Worm (Caenorhabditis elegans): Measurements from ENCODE around the gene C45H4.18.

The C45H4.18 gene

ce11 chrV:2133512-2133911, 41.8 kb upstream of the C45H4.18 start (continued):
- TF ChIP-seq nhr-76 (tag; optimal IDR thresholded peaks at IDR 0.05): no peak
- peak in 1 of 2 experiments; percentile 69 for TF ChIP-seq mdl-1 (tag; optimal IDR thresholded peaks at IDR 0.05)
- no peak for TF ChIP-seq blmp-1 (tag; optimal IDR thresholded peaks at IDR 0.05)
- TF ChIP-seq lin-15B (tag; optimal IDR thresholded peaks at IDR 0.05): no peak
- peak; percentile 64 for TF ChIP-seq dsc-1 (tag; optimal IDR thresholded peaks at IDR 0.05)
- TF ChIP-seq snpc-4 (tag; optimal IDR thresholded peaks at IDR 0.05): peak; percentile 2
- no peak for TF ChIP-seq nhr-90 (tag; optimal IDR thresholded peaks at IDR 0.05; ENCODE audit: poor library complexity)
- peak; percentile 26 for TF ChIP-seq zag-1 (tag; optimal IDR thresholded peaks at IDR 0.05)
- TF ChIP-seq lir-3 (tag; optimal IDR thresholded peaks at IDR 0.05; ENCODE audit: poor library complexity): peak; percentile 22
- peak; percentile 44; the same call in 1 of the 2 replicates for TF ChIP-seq mab-9 (GFP tag; IDR thresholded peaks at IDR 0.05)
- no peak for TF ChIP-seq ces-1 (GFP tag; optimal IDR thresholded peaks at IDR 0.05)
- no peak for TF ChIP-seq fos-1 (tag; optimal IDR thresholded peaks at IDR 0.05)
- TF ChIP-seq lin-13 (GFP tag; optimal IDR thresholded peaks at IDR 0.05): peak; percentile 36
- TF ChIP-seq zip-4 (GFP tag; optimal IDR thresholded peaks at IDR 0.05): no peak
- TF ChIP-seq Y116A8C.19 (tag; optimal IDR thresholded peaks at IDR 0.05; ENCODE audit: borderline replicate concordance): no peak
- TF ChIP-seq nhr-19 (GFP tag; conservative IDR thresholded peaks at IDR 0.05): peak; percentile 73
- TF ChIP-seq nhr-47 (tag; optimal IDR thresholded peaks at IDR 0.05): peak; percentile 75
- no peak for TF ChIP-seq unc-62 (GFP tag; optimal IDR thresholded peaks at IDR 0.05)
- TF ChIP-seq sox-4 (tag; optimal IDR thresholded peaks at IDR 0.05): peak; percentile 42
- peak; percentile 33 for TF ChIP-seq isw-1 (GFP tag; IDR thresholded peaks at IDR 0.05)
- peak; percentile 70 for TF ChIP-seq egl-13 (tag; optimal IDR thresholded peaks at IDR 0.05)
- TF ChIP-seq C16A3.4 (tag; optimal IDR thresholded peaks at IDR 0.05): peak; percentile 36
- TF ChIP-seq egl-27 (tag; optimal IDR thresholded peaks at IDR 0.05): no peak

DNA sequence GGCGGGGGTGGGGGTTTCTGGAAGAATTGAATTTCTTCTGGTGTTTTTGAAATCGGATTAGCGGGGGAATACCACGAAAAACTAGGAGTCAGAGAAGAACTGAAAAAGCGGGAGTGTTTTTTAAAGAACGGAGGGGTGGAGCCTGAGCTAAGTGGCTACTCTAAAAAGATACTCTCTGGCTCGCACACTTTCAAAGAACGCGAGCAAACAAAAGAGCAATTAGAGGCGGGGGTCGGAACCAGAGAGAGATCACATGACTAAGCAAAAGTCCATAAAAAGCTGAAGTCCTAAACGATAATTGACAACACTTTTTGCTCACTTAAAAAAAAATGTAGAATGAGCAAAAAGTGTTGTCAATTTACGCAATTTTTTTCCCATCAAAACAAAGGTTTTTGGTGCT, 41.0 kb upstream of the C45H4.18 start:
- TF ChIP-seq nhr-19 (GFP tag; conservative IDR thresholded peaks at IDR 0.05): peak; percentile 26
- peak; percentile 25 for TF ChIP-seq fkh-8 (tag; optimal IDR thresholded peaks at IDR 0.05)
- TF ChIP-seq dpl-1 (GFP tag; optimal IDR thresholded peaks at IDR 0.05): peak in 1 of 3 experiments; percentile 7
- peak; percentile 30 for TF ChIP-seq nhr-47 (tag; optimal IDR thresholded peaks at IDR 0.05)
- peak; percentile 9 to 18 for TF ChIP-seq lsy-2 (tag; optimal IDR thresholded peaks at IDR 0.05)
- peak in 1 of 3 experiments; percentile 8 for TF ChIP-seq ceh-82 (tag; optimal IDR thresholded peaks at IDR 0.05)
- TF ChIP-seq lin-14 (GFP tag; optimal IDR thresholded peaks at IDR 0.05): peak; percentile 92
- TF ChIP-seq dsc-1 (tag; optimal IDR thresholded peaks at IDR 0.05): peak; percentile 12
- peak; percentile 51 for TF ChIP-seq nhr-71 (tag; optimal IDR thresholded peaks at IDR 0.05)
- TF ChIP-seq irx-1 (tag; optimal IDR thresholded peaks at IDR 0.05): no peak
- TF ChIP-seq tbx-2 (tag; optimal IDR thresholded peaks at IDR 0.05): peak; percentile 47
- no peak for TF ChIP-seq lin-13 (GFP tag; optimal IDR thresholded peaks at IDR 0.05)
- TF ChIP-seq unc-86 (tag; optimal IDR thresholded peaks at IDR 0.05): peak; percentile 26
- TF ChIP-seq rnt-1 (tag; optimal IDR thresholded peaks at IDR 0.05): peak; percentile 10
- TF ChIP-seq nhr-85 (tag): no peak

- TF ChIP-seq unc-62 (GFP tag; optimal IDR thresholded peaks at IDR 0.05): no peak
- peak; percentile 48 for TF ChIP-seq blmp-1 (tag; optimal IDR thresholded peaks at IDR 0.05)
- no peak for TF ChIP-seq egl-27 (tag; optimal IDR thresholded peaks at IDR 0.05)
- TF ChIP-seq dpl-1 (GFP tag; optimal IDR thresholded peaks at IDR 0.05): no peak
- TF ChIP-seq jun-1 (tag; optimal IDR thresholded peaks at IDR 0.05): peak; percentile 56
- no peak for TF ChIP-seq lin-39 (tag; optimal IDR thresholded peaks at IDR 0.05)
- no peak for TF ChIP-seq efl-3 (GFP tag; optimal IDR thresholded peaks at IDR 0.05)
- TF ChIP-seq hpl-2 (GFP tag; optimal IDR thresholded peaks at IDR 0.05): no peak
- no peak for TF ChIP-seq irx-1 (tag; optimal IDR thresholded peaks at IDR 0.05)
- TF ChIP-seq C16A3.4 (tag; optimal IDR thresholded peaks at IDR 0.05): no peak
- peak; percentile 1 for TF ChIP-seq nhr-20 (tag; optimal IDR thresholded peaks at IDR 0.05)
- peak; percentile 98 for TF ChIP-seq lin-14 (GFP tag; optimal IDR thresholded peaks at IDR 0.05)
- no peak for TF ChIP-seq ceh-88 (GFP tag; IDR thresholded peaks at IDR 0.05)
- no peak for TF ChIP-seq swsn-7 (tag; optimal IDR thresholded peaks at IDR 0.05)
- no peak for TF ChIP-seq nhr-47 (tag; optimal IDR thresholded peaks at IDR 0.05)
- TF ChIP-seq nhr-76 (tag; optimal IDR thresholded peaks at IDR 0.05): no peak
- TF ChIP-seq zag-1 (tag; optimal IDR thresholded peaks at IDR 0.05): no peak
- TF ChIP-seq nhr-12 (tag; optimal IDR thresholded peaks at IDR 0.05): no peak
- TF ChIP-seq nhr-28 (tag; optimal IDR thresholded peaks at IDR 0.05): no peak
- no peak for TF ChIP-seq dsc-1 (tag; optimal IDR thresholded peaks at IDR 0.05)
- peak; percentile 7 for TF ChIP-seq snu-23 (GFP tag; optimal IDR thresholded peaks at IDR 0.05)
- no peak for TF ChIP-seq xbp-1 (tag; optimal IDR thresholded peaks at IDR 0.05)
- no peak for TF ChIP-seq egl-13 (tag; optimal IDR thresholded peaks at IDR 0.05)
- peak in 1 of 3 experiments; percentile 42 for TF ChIP-seq ceh-82 (tag; optimal IDR thresholded peaks at IDR 0.05)
- no peak for TF ChIP-seq tlp-1 (tag; optimal IDR thresholded peaks at IDR 0.05)
- TF ChIP-seq unc-130 (tag; optimal IDR thresholded peaks at IDR 0.05): no peak
- TF ChIP-seq hlh-17 (GFP tag; optimal IDR thresholded peaks at IDR 0.05; ENCODE audit: borderline replicate concordance): no peak
- TF ChIP-seq rnt-1 (tag; optimal IDR thresholded peaks at IDR 0.05): peak; percentile 62
These were observed 40.0 kb upstream of the C45H4.18 start for ce11 chrV:2135323-2135722.
